Worm (Caenorhabditis elegans): ENCODE results near the gene subs-4.

DNA sequence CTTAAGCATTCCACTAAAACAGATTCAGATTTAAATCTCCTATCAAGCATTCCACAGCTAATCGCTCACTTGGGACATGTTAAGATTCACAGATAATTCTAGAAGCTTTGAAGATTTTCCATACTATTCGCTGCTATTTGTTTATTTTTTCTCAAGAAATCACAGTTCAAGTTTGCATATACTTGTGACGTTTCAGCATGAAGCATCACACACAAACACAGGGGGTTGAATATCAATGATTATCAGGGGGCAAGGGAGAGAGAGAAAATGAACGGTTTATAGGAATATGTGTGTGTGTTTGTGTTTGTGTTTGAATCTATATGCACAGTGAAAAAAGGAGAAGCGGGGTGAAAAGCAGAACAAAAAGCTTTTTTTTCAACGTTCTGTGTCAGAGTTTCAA is 20.7 kb downstream of the subs-4 start, which contains the start of gene Y47D3B.12:
- TF ChIP-seq cog-1 (tag; optimal IDR thresholded peaks at IDR 0.05) (no peak), klf-2 (GFP tag; conservative IDR thresholded peaks at IDR 0.05) (no peak), flt-1 (GFP tag; IDR thresholded peaks at IDR 0.05) (no peak)

All from whole organism, midembryonic.